Worm (Caenorhabditis elegans): ENCODE results near the gene arrd-19.

- TF ChIP-seq nhr-77 (tag; optimal IDR thresholded peaks at IDR 0.05) (no peak), nhr-6 (tag; optimal IDR thresholded peaks at IDR 0.05) (no peak)
These were observed 23.7 kb upstream of the arrd-19 start, which contains the start of gene C17B7.4 for ce11 chrV:3339009-3339408.
